Worm (Caenorhabditis elegans) whole organism, L1 larva: Measurements from ENCODE around the gene fshr-1.

Source experiments
- aly-2 ChIP-seq: fragments of 150-350 bp; optimal IDR thresholded peaks from 2 replicates; lab custom pipeline; 2014; ENCODE audit warnings: missing biosample characterization, missing genetic modification characterization
- elt-2 ChIP-seq: sonication (generic microtip); optimal IDR thresholded peaks from 2 replicates; lab custom pipeline; 2016; ENCODE audit warnings: missing genetic modification characterization, mild to moderate bottlenecking, inconsistent platforms, missing compliant biosample characterization, missing genetic modification reagents
- lin-14 ChIP-seq: fragments of 200-800 bp; sonication (Bioruptor generic); optimal IDR thresholded peaks from 2 replicates; lab custom pipeline; 2018; ENCODE audit warnings: mild to moderate bottlenecking, missing genetic modification characterization, moderate library complexity, missing compliant biosample characterization
- lsy-2 ChIP-seq, 2 experiments: fragments of 150-350 bp; optimal IDR thresholded peaks; 2 replicates each; lab custom pipeline; 2014; ENCODE audit warnings: missing biosample characterization in 2 of 2, missing genetic modification characterization in 2 of 2
- mep-1 ChIP-seq: fragments of 150-350 bp; optimal IDR thresholded peaks from 2 replicates; lab custom pipeline; 2014; ENCODE audit warnings: missing biosample characterization, missing genetic modification characterization
- nhr-237 ChIP-seq: fragments of 150-350 bp; optimal IDR thresholded peaks from 2 replicates; lab custom pipeline; 2014; ENCODE audit warnings: missing biosample characterization, missing genetic modification characterization
- nhr-77 ChIP-seq: fragments of 150-350 bp; optimal IDR thresholded peaks from 2 replicates; lab custom pipeline; 2014; ENCODE audit warnings: missing biosample characterization, missing genetic modification characterization
- unc-62 ChIP-seq: fragments of 150-350 bp; optimal IDR thresholded peaks from 2 replicates; lab custom pipeline; 2014; ENCODE audit warnings: missing biosample characterization, missing genetic modification reagents, missing genetic modification characterization
- unc-98 ChIP-seq: fragments of 200-800 bp; sonication (Bioruptor generic); IDR thresholded peaks from 2 replicates; pipeline ENCODE4 v1.3.6; 2022; ENCODE audit warnings: missing genetic modification characterization, missing compliant biosample characterization
- xbp-1 ChIP-seq: sonication (generic microtip); optimal IDR thresholded peaks from 2 replicates; lab custom pipeline; 2016; ENCODE audit warnings: missing genetic modification characterization, missing compliant biosample characterization
- ztf-4 ChIP-seq: fragments of 150-350 bp; optimal IDR thresholded peaks from 2 replicates; lab custom pipeline; 2014; ENCODE audit warnings: missing biosample characterization, missing genetic modification characterization

ce11 chrV:9843376-9843916 lies 46.2 kb upstream of the fshr-1 start, which contains the start of gene sru-8:
- TF ChIP-seq elt-2 (tag; lab: Kevin White, UChicago) (no peak), unc-98 (GFP tag; lab: Robert Waterston, UW) (no peak), ztf-4 (tag; lab: Kevin White, UChicago) (no peak), xbp-1 (no peak), aly-2 (tag; lab: Kevin White, UChicago) (no peak), nhr-237 (tag; lab: Kevin White, UChicago) (no peak), lsy-2 (tag; optimal IDR thresholded peaks at IDR 0.05; lab: Kevin White, UChicago) (no peak), lin-14 (no peak), nhr-77 (tag; lab: Kevin White, UChicago) (no peak), mep-1 (tag; lab: Kevin White, UChicago) (no peak), unc-62 (GFP tag; lab: Kevin White, UChicago) (no peak)
